Fruit fly (Drosophila melanogaster): ENCODE measurements around the gene Mps1.
A peak's percentile ranks its signal among the peaks of the same experiment; 100 is the strongest.

The Mps1 gene

dm6 chr3R:17680639-17681302, 9.7 kb downstream of the Mps1 start (continued):
- TF ChIP-seq dysf (GFP tag; IDR thresholded peaks at IDR 0.05) (0 out of 3 replicates have a peak, but pooled peaks have one; percentile 43), CG1792 (GFP tag; optimal IDR thresholded peaks at IDR 0.05) (no peak), en (GFP tag; optimal IDR thresholded peaks at IDR 0.05) (no peak), CG16815 (GFP tag; optimal IDR thresholded peaks at IDR 0.05) (peak; percentile 32), CG9797 (GFP tag; optimal IDR thresholded peaks at IDR 0.05) (no peak), CG14050 (GFP tag; IDR thresholded peaks at IDR 0.05) (no peak), CG4360 (GFP tag; IDR thresholded peaks at IDR 0.05) (no peak), salm (tag; optimal IDR thresholded peaks at IDR 0.05) (no peak), nau (GFP tag; optimal IDR thresholded peaks at IDR 0.05) (no peak), CG17568 (GFP tag; optimal IDR thresholded peaks at IDR 0.05) (no peak), CG12659 (GFP tag; optimal IDR thresholded peaks at IDR 0.05) (peak; percentile 43), Gug (GFP tag; IDR thresholded peaks at IDR 0.05) (no peak), Nf-YA (GFP tag; IDR thresholded peaks at IDR 0.05) (no peak), CG1529 (GFP tag; optimal IDR thresholded peaks at IDR 0.05) (peak; percentile 43), tup (GFP tag; optimal IDR thresholded peaks at IDR 0.05) (no peak), rib (GFP tag; IDR thresholded peaks at IDR 0.05) (no peak; the same call in 1 of the 2 replicates), CG13287 (GFP tag; IDR thresholded peaks at IDR 0.05; ENCODE audit: partially characterized antibody) (no peak), CG7745 (tag; optimal IDR thresholded peaks at IDR 0.05) (no peak), CG17359 (tag; optimal IDR thresholded peaks at IDR 0.05) (peak; percentile 18), CG33213 (GFP tag; optimal IDR thresholded peaks at IDR 0.05) (no peak), wdn (GFP tag; IDR thresholded peaks at IDR 0.05) (no peak), phol (tag; optimal IDR thresholded peaks at IDR 0.05) (peak; percentile 71), CG11398 (GFP tag; optimal IDR thresholded peaks at IDR 0.05) (no peak), CG6689 (GFP tag; IDR thresholded peaks at IDR 0.05) (no peak), Ada2b (GFP tag; IDR thresholded peaks at IDR 0.05) (0 out of 2 replicates have a peak, but pooled peaks have one; percentile 13), CG30403 (GFP tag; optimal IDR thresholded peaks at IDR 0.05) (peak; percentile 74), p53 (GFP tag; optimal IDR thresholded peaks at IDR 0.05) (peak; percentile 3), nom (GFP tag; optimal IDR thresholded peaks at IDR 0.05) (no peak), Dad (GFP tag; optimal IDR thresholded peaks at IDR 0.05) (no peak), mam (GFP tag; optimal IDR thresholded peaks at IDR 0.05) (peak; percentile 4), CG6654 (GFP tag; optimal IDR thresholded peaks at IDR 0.05) (no peak), peb (GFP tag; IDR thresholded peaks at IDR 0.05) (no peak), CG7786 (GFP tag; optimal IDR thresholded peaks at IDR 0.05) (no peak), psq (GFP tag; optimal IDR thresholded peaks at IDR 0.05) (no peak), CG4820 (GFP tag; optimal IDR thresholded peaks at IDR 0.05) (peak; percentile 35), CG15269 (tag; optimal IDR thresholded peaks at IDR 0.05) (no peak), CG2199 (GFP tag; IDR thresholded peaks at IDR 0.05) (no peak), CG15073 (GFP tag; optimal IDR thresholded peaks at IDR 0.05) (no peak), CG1832 (GFP tag; optimal IDR thresholded peaks at IDR 0.05) (no peak), chn (GFP tag; optimal IDR thresholded peaks at IDR 0.05) (no peak), zen (tag; optimal IDR thresholded peaks at IDR 0.05) (peak; percentile 54), HLH3B (GFP tag; IDR thresholded peaks at IDR 0.05) (0 out of 2 replicates have a peak, but pooled peaks have one; percentile 4), esg (GFP tag; conservative IDR thresholded peaks at IDR 0.05) (peak; percentile 30; the same call in 1 of the 2 replicates), Deaf1 (tag; optimal IDR thresholded peaks at IDR 0.05) (no peak), nmo (GFP tag; optimal IDR thresholded peaks at IDR 0.05) (peak; percentile 69), CG3065 (GFP tag; optimal IDR thresholded peaks at IDR 0.05) (no peak), aop (GFP tag; IDR thresholded peaks at IDR 0.05) (no peak), fd102C (GFP tag; optimal IDR thresholded peaks at IDR 0.05) (no peak), CG14710 (tag; optimal IDR thresholded peaks at IDR 0.05) (peak; percentile 55), fd64A (GFP tag; optimal IDR thresholded peaks at IDR 0.05) (no peak)
